Fruit fly (Drosophila melanogaster) whole organism, embryonic: Measurements from ENCODE around the gene Catsup.

Experiments
- Adf1 ChIP-seq: fragments of 200-800 bp; sonication (Bioruptor generic); IDR thresholded peaks from 2 replicates; pipeline ENCODE4 v1.3.6; 2022; ENCODE audit warnings: missing biosample characterization, missing genetic modification characterization
- CG10209 ChIP-seq: fragments of 200-800 bp; sonication (Bioruptor generic); optimal IDR thresholded peaks from 3 replicates; lab custom pipeline; 2017; ENCODE audit warnings: missing biosample characterization, mild to moderate bottlenecking, missing genetic modification characterization, missing genetic modification reagents
- CG10543 ChIP-seq: fragments of 200-800 bp; sonication (Bioruptor generic); optimal IDR thresholded peaks from 3 replicates; lab custom pipeline; 2017; ENCODE audit warnings: missing biosample characterization, mild to moderate bottlenecking, missing genetic modification characterization, moderate library complexity
- CG11247 ChIP-seq: fragments of 200-800 bp; sonication (Bioruptor generic); IDR thresholded peaks from 2 replicates; pipeline ENCODE4 v1.3.6; 2022; ENCODE audit warnings: missing biosample characterization, missing genetic modification characterization
- CG11504 ChIP-seq: fragments of 200-800 bp; sonication (Bioruptor generic); optimal IDR thresholded peaks from 3 replicates; lab custom pipeline; 2019; ENCODE audit warnings: missing biosample characterization, mild to moderate bottlenecking, missing genetic modification characterization, moderate library complexity
- CG12104 ChIP-seq: fragments of 200-800 bp; sonication (Bioruptor generic); optimal IDR thresholded peaks from 3 replicates; lab custom pipeline; 2016; ENCODE audit warnings: missing biosample characterization, missing genetic modification characterization
- CG13894 ChIP-seq: fragments of 200-800 bp; sonication (Bioruptor generic); optimal IDR thresholded peaks from 3 replicates; lab custom pipeline; 2018; ENCODE audit warnings: missing biosample characterization, mild to moderate bottlenecking, missing genetic modification characterization, moderate library complexity
- CG16863 ChIP-seq: fragments of 200-800 bp; sonication (Bioruptor generic); optimal IDR thresholded peaks from 3 replicates; lab custom pipeline; 2016; ENCODE audit warnings: missing biosample characterization, missing genetic modification characterization
- CG17328 ChIP-seq: fragments of 200-800 bp; sonication (Bioruptor generic); IDR thresholded peaks from 2 replicates; pipeline ENCODE4 v1.3.6; 2022; ENCODE audit warnings: missing biosample characterization, missing genetic modification characterization
- CG17359 ChIP-seq: fragments of 200-800 bp; sonication (Bioruptor generic); optimal IDR thresholded peaks from 3 replicates; lab custom pipeline; 2018; ENCODE audit warnings: missing biosample characterization, mild to moderate bottlenecking, missing genetic modification characterization, moderate library complexity
- CG32772 ChIP-seq: fragments of 200-800 bp; sonication (Bioruptor generic); IDR thresholded peaks from 2 replicates; pipeline ENCODE4 v1.3.6; 2022; ENCODE audit warnings: missing biosample characterization, missing genetic modification characterization
- CG33213 ChIP-seq: fragments of 200-800 bp; sonication (Bioruptor generic); optimal IDR thresholded peaks from 3 replicates; lab custom pipeline; 2016; ENCODE audit warnings: missing biosample characterization, missing genetic modification characterization
- CG4360 ChIP-seq: fragments of 200-800 bp; sonication (Bioruptor generic); IDR thresholded peaks from 2 replicates; pipeline ENCODE4 v1.3.6; 2022; ENCODE audit warnings: missing biosample characterization, missing genetic modification characterization
- CG6254 ChIP-seq: fragments of 200-800 bp; sonication (Bioruptor generic); optimal IDR thresholded peaks from 3 replicates; lab custom pipeline; 2017; ENCODE audit warnings: mild to moderate bottlenecking, missing biosample characterization, missing genetic modification reagents, missing genetic modification characterization
- Dip3 ChIP-seq: fragments of 200-800 bp; sonication (Bioruptor generic); optimal IDR thresholded peaks from 3 replicates; lab custom pipeline; 2016; ENCODE audit warnings: missing biosample characterization, missing genetic modification characterization
- Dp ChIP-seq: fragments of 200-800 bp; sonication (Bioruptor generic); optimal IDR thresholded peaks from 2 replicates; lab custom pipeline; 2018; ENCODE audit warnings: missing biosample characterization, mild to moderate bottlenecking, missing genetic modification characterization, moderate library complexity
- Dref ChIP-seq: fragments of 200-800 bp; sonication (Bioruptor generic); IDR thresholded peaks from 2 replicates; pipeline ENCODE4 v1.3.6; 2022; ENCODE audit warnings: missing biosample characterization, missing genetic modification characterization
- Fer1 ChIP-seq: fragments of 200-800 bp; sonication (Bioruptor generic); optimal IDR thresholded peaks from 2 replicates; lab custom pipeline; 2017; ENCODE audit warnings: missing biosample characterization, mild to moderate bottlenecking, missing genetic modification characterization
- Hey ChIP-seq: fragments of 200-800 bp; sonication (Bioruptor generic); optimal IDR thresholded peaks from 3 replicates; lab custom pipeline; 2018; ENCODE audit warnings: missing biosample characterization, mild to moderate bottlenecking, missing genetic modification characterization
- Hr3 ChIP-seq: fragments of 200-800 bp; sonication (Bioruptor generic); optimal IDR thresholded peaks from 3 replicates; lab custom pipeline; 2016; ENCODE audit warnings: missing biosample characterization, missing genetic modification characterization
- Hr51 ChIP-seq, 2 experiments: fragments of 200-800 bp; sonication (Bioruptor generic); optimal IDR thresholded peaks; 2 replicates in 1 of 2; 3 replicates in 1 of 2; lab custom pipeline; 2016 to 2018; ENCODE audit warnings: missing biosample characterization in 2 of 2, missing genetic modification characterization in 2 of 2, mild to moderate bottlenecking in 1 of 2, moderate library complexity in 1 of 2
- Med ChIP-seq: fragments of 200-800 bp; sonication (Bioruptor generic); peaks from one replicate; lab custom pipeline; 2016; ENCODE audit warnings: missing biosample characterization, missing genetic modification characterization, mild to moderate bottlenecking, inconsistent platforms, moderate library complexity
- Poxn ChIP-seq: fragments of 200-800 bp; sonication (Bioruptor generic); IDR thresholded peaks from 2 replicates; pipeline ENCODE4 v1.3.6; 2022; ENCODE audit warnings: missing biosample characterization, missing genetic modification characterization
- Sry-δ ChIP-seq: fragments of 200-800 bp; sonication (Bioruptor generic); optimal IDR thresholded peaks from 2 replicates; lab custom pipeline; 2016; ENCODE audit warnings: missing biosample characterization, missing genetic modification characterization
- Trl ChIP-seq, 3 experiments: fragments of >200 bp in 2 of 3; fragments of 200-800 bp in 1 of 3; sonication (Bioruptor generic) in 1 of 3; optimal IDR thresholded peaks; 2 replicates in 1 of 3; 3 replicates in 2 of 3; lab custom pipeline; 2016 to 2017; ENCODE audit warnings: missing biosample characterization in 1 of 3, missing genetic modification characterization in 1 of 3
- abd-A ChIP-seq: fragments of 200-800 bp; sonication (Bioruptor generic); optimal IDR thresholded peaks from 3 replicates; lab custom pipeline; 2019; ENCODE audit warnings: missing biosample characterization, mild to moderate bottlenecking, missing genetic modification characterization, moderate library complexity
- ato ChIP-seq: fragments of 200-800 bp; sonication (Bioruptor generic); IDR thresholded peaks from 2 replicates; pipeline ENCODE4 v1.3.6; 2022; ENCODE audit warnings: missing biosample characterization, missing genetic modification characterization; ENCODE audit not compliant: partially characterized antibody
- chn ChIP-seq: fragments of 200-800 bp; sonication (Bioruptor generic); optimal IDR thresholded peaks from 2 replicates; lab custom pipeline; 2016; ENCODE audit warnings: missing biosample characterization, missing genetic modification characterization
- crol ChIP-seq: fragments of 200-800 bp; sonication (Bioruptor generic); IDR thresholded peaks from 2 replicates; pipeline ENCODE4 v1.3.6; 2022; ENCODE audit warnings: missing biosample characterization, missing genetic modification characterization
- dan ChIP-seq: fragments of 200-800 bp; sonication (Bioruptor generic); IDR thresholded peaks from 2 replicates; pipeline ENCODE4 v1.3.6; 2022; ENCODE audit warnings: missing biosample characterization, missing genetic modification characterization
- danr ChIP-seq: fragments of 200-800 bp; sonication (Bioruptor generic); IDR thresholded peaks from 2 replicates; pipeline ENCODE4 v1.3.6; 2022; ENCODE audit warnings: missing biosample characterization, missing genetic modification characterization
- dpn ChIP-seq, 2 experiments: fragments of 200-800 bp; sonication (Bioruptor generic); optimal IDR thresholded peaks; 3 replicates each; lab custom pipeline; 2016; ENCODE audit warnings: missing biosample characterization in 2 of 2, missing genetic modification characterization in 2 of 2
- dysf ChIP-seq: fragments of 200-800 bp; sonication (Bioruptor generic); IDR thresholded peaks from 3 replicates; pipeline ENCODE4 v1.3.6; 2022; ENCODE audit warnings: missing biosample characterization, missing genetic modification characterization
- fd102C ChIP-seq: fragments of 200-800 bp; sonication (Bioruptor generic); optimal IDR thresholded peaks from 2 replicates; lab custom pipeline; 2018; ENCODE audit warnings: missing biosample characterization, mild to moderate bottlenecking, missing genetic modification characterization, moderate library complexity
- gcm ChIP-seq: fragments of 200-800 bp; sonication (Bioruptor generic); optimal IDR thresholded peaks from 2 replicates; lab custom pipeline; 2019; ENCODE audit warnings: missing biosample characterization, mild to moderate bottlenecking, missing genetic modification characterization, moderate library complexity
- gcm2 ChIP-seq: fragments of 200-800 bp; sonication (Bioruptor generic); optimal IDR thresholded peaks from 2 replicates; lab custom pipeline; 2016; ENCODE audit warnings: missing biosample characterization, missing genetic modification characterization
- grau ChIP-seq: fragments of 200-800 bp; optimal IDR thresholded peaks from 3 replicates; lab custom pipeline; 2019; ENCODE audit warnings: missing biosample characterization, mild to moderate bottlenecking, missing genetic modification characterization, moderate library complexity
- ken ChIP-seq: fragments of 200-800 bp; sonication (Bioruptor generic); IDR thresholded peaks from 3 replicates; pipeline ENCODE4 v1.3.6; 2022; ENCODE audit warnings: missing biosample characterization, missing genetic modification characterization
- nmo ChIP-seq: fragments of 200-800 bp; sonication (Bioruptor generic); optimal IDR thresholded peaks from 2 replicates; lab custom pipeline; 2018; ENCODE audit warnings: missing biosample characterization, mild to moderate bottlenecking, missing genetic modification characterization, moderate library complexity
- org-1 ChIP-seq: fragments of 200-800 bp; sonication (Bioruptor generic); optimal IDR thresholded peaks from 2 replicates; lab custom pipeline; 2017; ENCODE audit warnings: missing biosample characterization, missing genetic modification characterization
- pan ChIP-seq, 4 experiments: fragments of >200 bp in 3 of 4; fragments of 200-800 bp in 1 of 4; sonication (Bioruptor generic) in 1 of 4; optimal IDR thresholded peaks in 3 of 4; IDR thresholded peaks in 1 of 4; 2 replicates each; pipeline versions ENCODE4 v1.3.6 to Lab custom; 2017 to 2022; ENCODE audit warnings: missing biosample characterization in 2 of 4, missing genetic modification characterization in 2 of 4, mixed read lengths in 1 of 4
- slou ChIP-seq: fragments of 200-800 bp; sonication (Bioruptor generic); optimal IDR thresholded peaks from 3 replicates; lab custom pipeline; 2016; ENCODE audit warnings: missing biosample characterization, missing genetic modification characterization
- sqz ChIP-seq: fragments of 200-800 bp; sonication (Bioruptor generic); optimal IDR thresholded peaks from 3 replicates; lab custom pipeline; 2018; ENCODE audit warnings: missing biosample characterization, mild to moderate bottlenecking, missing genetic modification characterization
- vvl ChIP-seq: fragments of 200-800 bp; sonication (Bioruptor generic); IDR thresholded peaks from 2 replicates; pipeline ENCODE4 v1.3.6; 2022; ENCODE audit warnings: missing biosample characterization, missing genetic modification characterization

The Catsup gene

dm6 chr2L:19019160-19019592, 22.5 kb upstream of the Catsup start (continued):
- TF ChIP-seq CG16863 (GFP tag; lab: Kevin White, UChicago) (no peak), pan (optimal IDR thresholded peaks at IDR 0.05; lab: Kevin White, UChicago) (no peak), pan (GFP tag; optimal IDR thresholded peaks at IDR 0.05 in 1 of 2, IDR thresholded peaks at IDR 0.05 in 1 of 2) (no peak), CG17328 (GFP tag; lab: Robert Waterston, UW) (no peak), Dip3 (GFP tag; lab: Kevin White, UChicago) (no peak), vvl (no peak), Hr3 (GFP tag; lab: Kevin White, UChicago) (peak; percentile 12), fd102C (GFP tag; lab: Kevin White, UChicago) (no peak), nmo (peak; percentile 15), Dref (no peak), CG33213 (GFP tag; lab: Kevin White, UChicago) (no peak), dan (GFP tag; lab: Robert Waterston, UW) (no peak), Trl (optimal IDR thresholded peaks at IDR 0.05; lab: Kevin White, UChicago) (no peak), Trl (GFP tag; optimal IDR thresholded peaks at IDR 0.05; lab: Kevin White, UChicago) (no peak), CG6254 (GFP tag; lab: Kevin White, UChicago) (no peak), CG11504 (tag; lab: Kevin White, UChicago) (peak; percentile 65), Dp (GFP tag; lab: Kevin White, UChicago) (no peak), CG11247 (GFP tag; lab: Robert Waterston, UW) (no peak), ato (GFP tag; lab: Robert Waterston, UW) (no peak), CG32772 (GFP tag; lab: Robert Waterston, UW) (no peak), danr (GFP tag; lab: Robert Waterston, UW) (no peak), gcm2 (no peak), dpn (GFP tag; optimal IDR thresholded peaks at IDR 0.05; lab: Kevin White, UChicago) (peak in 1 of 2 experiments; percentile 18), slou (GFP tag; lab: Kevin White, UChicago) (peak; percentile 2), CG12104 (no peak), grau (peak; percentile 27), ken (GFP tag; lab: Robert Waterston, UW) (no peak), CG10209 (GFP tag; lab: Kevin White, UChicago) (peak; percentile 25), org-1 (peak; percentile 8)

- peak; percentile 41 for TF ChIP-seq CG17359 (tag; lab: Kevin White, UChicago)
- peak; percentile 25 for TF ChIP-seq CG13894 (tag; lab: Kevin White, UChicago)
- peak; percentile 49 for TF ChIP-seq Med (GFP tag; lab: Kevin White, UChicago)
- 0 out of 2 replicates have a peak, but pooled peaks have one; percentile 19 for TF ChIP-seq CG32772 (GFP tag; lab: Robert Waterston, UW)
- TF ChIP-seq Fer1 (GFP tag; lab: Kevin White, UChicago), result peak; percentile 1
- TF ChIP-seq abd-A (tag; lab: Kevin White, UChicago), result peak; percentile 96
- peak; percentile 89 for TF ChIP-seq Hey (tag; lab: Kevin White, UChicago)
- no peak for TF ChIP-seq Sry-δ (GFP tag; lab: Kevin White, UChicago)
- TF ChIP-seq gcm (GFP tag; lab: Kevin White, UChicago), result no peak
- 0 out of 2 replicates have a peak, but pooled peaks have one; percentile 8 for TF ChIP-seq CG4360 (GFP tag; lab: Robert Waterston, UW)
- peak; percentile 34 for TF ChIP-seq CG10543 (GFP tag; lab: Kevin White, UChicago)
- no peak for TF ChIP-seq Poxn (GFP tag; lab: Robert Waterston, UW)
- TF ChIP-seq dysf (GFP tag; lab: Robert Waterston, UW), result 0 out of 3 replicates have a peak, but pooled peaks have one; percentile 3
- TF ChIP-seq chn, result no peak
- TF ChIP-seq Adf1 (GFP tag; lab: Robert Waterston, UW), result peak; percentile 66; the same call in 1 of the 2 replicates
- TF ChIP-seq Hr51 (GFP tag; optimal IDR thresholded peaks at IDR 0.05; lab: Kevin White, UChicago), result peak in 1 of 2 experiments; percentile 51
- TF ChIP-seq sqz (GFP tag; lab: Kevin White, UChicago), result peak; percentile 65
- peak; percentile 38; the same call in 1 of the 2 replicates for TF ChIP-seq crol (GFP tag; lab: Robert Waterston, UW)
Measured at dm6 chr2L:19019640-19020039, 22.0 kb upstream of the Catsup start.
